Worm (Caenorhabditis elegans): Measurements from ENCODE around the gene paqr-2.

The paqr-2 gene

DNA sequence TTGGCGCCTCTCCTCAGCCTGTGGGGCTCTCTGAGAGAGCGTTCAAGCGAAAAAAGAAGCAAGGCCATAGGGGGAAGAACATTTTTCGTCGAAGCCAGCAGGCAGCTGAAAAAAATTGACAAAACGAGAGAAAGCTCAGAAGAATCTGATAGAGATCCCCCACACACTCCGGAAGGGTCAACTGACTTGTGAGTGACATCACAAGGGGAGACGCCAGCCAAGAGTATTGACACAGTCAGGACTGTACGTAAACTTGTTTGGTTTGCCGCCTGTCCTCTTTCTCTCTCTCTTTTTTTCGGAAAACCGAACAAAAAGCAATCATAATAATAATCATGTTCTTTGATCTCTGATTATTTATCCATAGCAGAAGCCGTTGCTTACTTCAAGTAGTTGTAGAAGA is 6.8 kb downstream of the paqr-2 start (continued):
- TF ChIP-seq mdt-29 (GFP tag; IDR thresholded peaks at IDR 0.05) (no peak), arid-1 (GFP tag; conservative IDR thresholded peaks at IDR 0.05) (no peak), pqm-1 (tag; optimal IDR thresholded peaks at IDR 0.05) (no peak), cey-2 (tag; optimal IDR thresholded peaks at IDR 0.05; ENCODE audit: borderline replicate concordance, insufficient read depth) (no peak), ztf-11 (tag; optimal IDR thresholded peaks at IDR 0.05) (no peak), daf-16 (GFP tag; optimal IDR thresholded peaks at IDR 0.05) (no peak), daf-16 (tag; optimal IDR thresholded peaks at IDR 0.05) (peak; percentile 65), skn-1 (tag; optimal IDR thresholded peaks at IDR 0.05) (no peak), T20F7.1 (GFP tag; optimal IDR thresholded peaks at IDR 0.05) (no peak)

DNA sequence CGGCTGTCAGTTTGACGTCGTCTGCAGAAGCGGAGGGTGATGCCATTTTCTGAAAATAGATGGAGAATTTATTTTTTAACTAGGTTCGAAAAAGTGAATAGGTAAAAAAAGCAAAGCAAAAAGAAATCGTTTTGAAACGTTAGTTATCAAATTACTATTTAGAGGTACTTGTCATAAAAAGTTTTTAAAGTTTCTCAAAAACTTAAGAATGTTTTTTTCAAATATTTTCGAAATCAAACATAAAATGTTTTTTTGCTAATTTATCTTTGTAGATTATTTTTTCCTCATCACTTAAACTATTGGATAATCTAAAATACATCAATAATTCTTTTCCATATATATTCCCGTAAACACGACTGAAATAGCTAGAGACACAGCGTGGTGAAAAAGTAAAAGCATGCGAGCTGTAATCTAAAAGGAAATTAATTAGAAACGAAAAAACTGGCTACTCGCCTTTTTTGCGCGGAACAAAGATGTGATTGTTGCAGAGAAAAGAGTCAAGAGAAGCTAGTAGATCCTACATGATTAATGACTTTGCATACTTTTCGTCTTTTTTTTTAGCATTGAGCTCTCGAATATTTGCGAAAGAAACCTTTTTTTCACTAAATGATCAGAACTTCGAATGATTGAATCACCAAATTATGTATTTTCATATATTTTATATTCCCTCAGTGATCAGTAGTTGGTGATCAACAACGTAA is 8.4 kb downstream of the paqr-2 start, which contains the start of gene szy-2:
szy-2 (minus strand) TSS at position 51 of the 701 bp plus-strand sequence.
- no peak for TF ChIP-seq unc-130 (GFP tag; optimal IDR thresholded peaks at IDR 0.05)
- TF ChIP-seq unc-62 (GFP tag; optimal IDR thresholded peaks at IDR 0.05 in 1 of 2), result peak in 1 of 2 experiments; percentile 45
- TF ChIP-seq unc-62 (tag; optimal IDR thresholded peaks at IDR 0.05), result no peak

DNA sequence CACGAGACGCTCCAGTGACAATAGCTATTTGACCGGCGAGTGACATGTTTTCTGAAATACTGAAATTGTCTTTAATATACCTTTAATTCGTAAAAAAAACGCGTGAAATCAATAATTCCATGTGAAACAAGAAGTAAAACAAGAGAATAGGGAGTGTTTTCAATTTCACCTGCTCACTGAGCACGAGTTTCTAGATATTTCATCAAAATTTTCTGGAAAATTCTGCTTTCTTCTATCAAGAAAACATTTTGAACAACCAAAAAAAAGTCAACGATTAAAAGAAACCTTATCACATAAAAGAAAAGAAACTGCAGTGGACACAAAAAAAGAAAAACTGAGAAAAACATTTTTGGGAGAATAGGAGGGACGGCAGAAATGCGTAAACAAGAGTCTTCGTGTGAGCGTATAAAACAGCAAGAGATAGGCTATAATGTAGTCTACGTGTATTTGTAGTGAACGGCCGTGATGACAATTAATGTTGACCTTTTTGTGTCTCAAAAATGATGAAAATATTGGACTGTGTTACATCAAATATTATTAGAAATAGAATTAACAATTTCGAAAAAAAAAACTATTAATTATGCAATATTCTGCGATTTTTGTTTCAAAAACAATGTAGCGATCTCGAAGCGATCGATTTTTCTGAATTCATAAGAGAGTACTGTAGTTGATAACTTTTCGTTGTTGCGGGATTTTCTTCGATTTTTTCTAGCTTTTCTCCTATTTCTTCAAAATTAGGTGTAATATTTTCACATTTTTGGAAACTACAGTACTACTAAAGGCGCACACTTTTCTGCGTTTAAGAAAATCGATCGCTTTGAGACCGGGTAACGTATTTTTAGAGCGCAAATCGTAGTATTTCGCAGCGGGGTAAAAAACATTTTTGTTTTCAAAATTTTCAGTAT is 11.5 kb downstream of the paqr-2 start, which contains the start of gene dhs-9:
dhs-9 (minus strand) TSS at position 51 of the 905 bp plus-strand sequence.
- TF ChIP-seq T26A8.4 (GFP tag; IDR thresholded peaks at IDR 0.05) (0 out of 2 replicates have a peak, but pooled peaks have one; percentile 44), dve-1 (tag; optimal IDR thresholded peaks at IDR 0.05; ENCODE audit: insufficient read depth) (peak; percentile 50), zag-1 (tag; optimal IDR thresholded peaks at IDR 0.05) (no peak), lsy-2 (tag; optimal IDR thresholded peaks at IDR 0.05) (peak in 1 of 2 experiments; percentile 45), F26F4.8 (GFP tag; conservative IDR thresholded peaks at IDR 0.05) (no peak), nhr-77 (tag; optimal IDR thresholded peaks at IDR 0.05) (peak; percentile 79), nhr-42 (GFP tag; IDR thresholded peaks at IDR 0.05) (no peak), dmd-6 (GFP tag; IDR thresholded peaks at IDR 0.05) (no peak; the same call in 1 of the 2 replicates), unc-62 (GFP tag; optimal IDR thresholded peaks at IDR 0.05 in 1 of 2) (no peak), unc-62 (tag; optimal IDR thresholded peaks at IDR 0.05) (no peak), daf-16 (GFP tag; optimal IDR thresholded peaks at IDR 0.05) (peak in 1 of 2 experiments; percentile 84), daf-16 (tag; optimal IDR thresholded peaks at IDR 0.05) (peak; percentile 99), Y75B8A.6 (GFP tag; IDR thresholded peaks at IDR 0.05) (no peak), nhr-6 (tag; optimal IDR thresholded peaks at IDR 0.05) (peak; percentile 51), cey-2 (tag; optimal IDR thresholded peaks at IDR 0.05; ENCODE audit: borderline replicate concordance, insufficient read depth) (no peak), ama-1 (optimal IDR thresholded peaks at IDR 0.05) (peak; percentile 39), mxl-3 (GFP tag; optimal IDR thresholded peaks at IDR 0.05) (no peak), vab-7 (GFP tag; IDR thresholded peaks at IDR 0.05) (no peak), hif-1 (tag; optimal IDR thresholded peaks at IDR 0.05) (peak in 1 of 2 experiments; percentile 20), hlh-11 (tag; optimal IDR thresholded peaks at IDR 0.05) (peak; percentile 59), F10B5.3 (tag; optimal IDR thresholded peaks at IDR 0.05) (no peak), jun-1 (tag; optimal IDR thresholded peaks at IDR 0.05) (no peak), ceh-28 (tag; optimal IDR thresholded peaks at IDR 0.05) (no peak), daf-8 (GFP tag; IDR thresholded peaks at IDR 0.05) (no peak), D1046.2 (GFP tag; IDR thresholded peaks at IDR 0.05) (no peak), skn-1 (tag; optimal IDR thresholded peaks at IDR 0.05) (no peak), T20F7.1 (GFP tag; optimal IDR thresholded peaks at IDR 0.05) (no peak), nhr-28 (tag; optimal IDR thresholded peaks at IDR 0.05) (peak; percentile 99), Y5F2A.4 (GFP tag; optimal IDR thresholded peaks at IDR 0.05) (no peak), nhr-11 (tag; optimal IDR thresholded peaks at IDR 0.05) (peak; percentile 64), saeg-2 (GFP tag; IDR thresholded peaks at IDR 0.05) (no peak), zfp-2 (tag; optimal IDR thresholded peaks at IDR 0.05) (no peak), mep-1 (tag; optimal IDR thresholded peaks at IDR 0.05) (peak; percentile 39)

Data from whole organism, L4 larva.